Worm (Caenorhabditis elegans) whole organism, L2 larva: Measurements from ENCODE around the gene cyn-11.
A peak's percentile ranks its signal among the peaks of the same experiment; 100 is the strongest.

Source experiments
- C34F6.9 ChIP-seq: fragments of 150-350 bp; optimal IDR thresholded peaks from 2 replicates; lab custom pipeline; 2014; ENCODE audit warnings: missing biosample characterization, missing genetic modification characterization
- ZK546.5 ChIP-seq: sonication (generic microtip); optimal IDR thresholded peaks from 2 replicates; lab custom pipeline; 2017; ENCODE audit warnings: missing biosample characterization, missing genetic modification characterization
- alr-1 ChIP-seq: fragments of 150-350 bp; optimal IDR thresholded peaks from 2 replicates; lab custom pipeline; 2014; ENCODE audit warnings: missing biosample characterization, missing genetic modification characterization
- aly-2 ChIP-seq: fragments of 150-350 bp; optimal IDR thresholded peaks from 2 replicates; lab custom pipeline; 2014; ENCODE audit warnings: missing biosample characterization, missing genetic modification characterization
- blmp-1 ChIP-seq: sonication (generic microtip); optimal IDR thresholded peaks from 2 replicates; lab custom pipeline; 2017; ENCODE audit warnings: missing genetic modification characterization, mild to moderate bottlenecking, missing compliant biosample characterization, antibody characterized with exemption, moderate library complexity; ENCODE audit not compliant: insufficient read depth
- ceh-16 ChIP-seq: fragments of 150-350 bp; optimal IDR thresholded peaks from 2 replicates; lab custom pipeline; 2014; ENCODE audit warnings: missing biosample characterization, missing genetic modification characterization
- ceh-82 ChIP-seq: fragments of 150-350 bp; optimal IDR thresholded peaks from 2 replicates; lab custom pipeline; 2014; ENCODE audit warnings: missing biosample characterization, missing genetic modification characterization
- fos-1 ChIP-seq: fragments of 150-350 bp; optimal IDR thresholded peaks from 2 replicates; lab custom pipeline; 2014; ENCODE audit warnings: missing biosample characterization, missing genetic modification characterization
- lin-11 ChIP-seq: fragments of 150-350 bp; sonication (generic microtip); optimal IDR thresholded peaks from 2 replicates; lab custom pipeline; 2014; ENCODE audit warnings: missing biosample characterization, missing genetic modification characterization, inconsistent platforms, mixed read lengths
- lsy-2 ChIP-seq, 2 experiments: fragments of 150-350 bp in 1 of 2; sonication (generic microtip) in 1 of 2; optimal IDR thresholded peaks; 2 replicates each; lab custom pipeline; 2014 to 2017; ENCODE audit warnings: missing biosample characterization in 2 of 2, missing genetic modification characterization in 2 of 2
- mbf-1 ChIP-seq: sonication (generic microtip); optimal IDR thresholded peaks from 2 replicates; lab custom pipeline; 2017; ENCODE audit warnings: missing biosample characterization, missing genetic modification characterization
- nhr-10 ChIP-seq: sonication (generic microtip); optimal IDR thresholded peaks from 2 replicates; lab custom pipeline; 2017; ENCODE audit warnings: missing biosample characterization, missing genetic modification characterization
- nhr-21 ChIP-seq: fragments of 150-350 bp; optimal IDR thresholded peaks from 2 replicates; lab custom pipeline; 2014; ENCODE audit warnings: missing biosample characterization, missing genetic modification characterization
- nhr-23 ChIP-seq: fragments of 150-350 bp; optimal IDR thresholded peaks from 2 replicates; lab custom pipeline; 2014; ENCODE audit warnings: missing biosample characterization, missing genetic modification reagents, missing genetic modification characterization
- nhr-237 ChIP-seq: fragments of 150-350 bp; optimal IDR thresholded peaks from 2 replicates; lab custom pipeline; 2014; ENCODE audit warnings: missing biosample characterization, missing genetic modification characterization
- nhr-25 ChIP-seq: fragments of 150-350 bp; sonication (generic microtip); optimal IDR thresholded peaks from 3 replicates; lab custom pipeline; 2014; ENCODE audit warnings: missing biosample characterization, missing genetic modification characterization
- nhr-77 ChIP-seq: fragments of 150-350 bp; optimal IDR thresholded peaks from 2 replicates; lab custom pipeline; 2014; ENCODE audit warnings: missing biosample characterization, missing genetic modification characterization
- peb-1 ChIP-seq: fragments of 150-350 bp; optimal IDR thresholded peaks from 2 replicates; lab custom pipeline; 2014; ENCODE audit warnings: missing biosample characterization, missing genetic modification characterization
- sem-4 ChIP-seq: fragments of 150-350 bp; optimal IDR thresholded peaks from 2 replicates; lab custom pipeline; 2014; ENCODE audit warnings: missing biosample characterization, missing genetic modification reagents, missing genetic modification characterization
- sma-3 ChIP-seq: sonication (generic microtip); optimal IDR thresholded peaks from 2 replicates; lab custom pipeline; 2016; ENCODE audit warnings: missing genetic modification reagents, missing genetic modification characterization, missing compliant biosample characterization
- sma-9 ChIP-seq, 2 experiments: fragments of 150-350 bp in 1 of 2; sonication (generic microtip) in 1 of 2; optimal IDR thresholded peaks; 2 replicates each; lab custom pipeline; 2014 to 2016; ENCODE audit warnings: missing genetic modification characterization in 2 of 2, mild to moderate bottlenecking in 1 of 2, missing biosample characterization in 1 of 2, missing compliant biosample characterization in 1 of 2, missing genetic modification reagents in 1 of 2, moderate library complexity in 1 of 2
- snpc-4 ChIP-seq: fragments of 150-350 bp; optimal IDR thresholded peaks from 2 replicates; lab custom pipeline; 2014; ENCODE audit warnings: missing biosample characterization, missing genetic modification characterization
- unc-39 ChIP-seq: fragments of 150-350 bp; optimal IDR thresholded peaks from 2 replicates; lab custom pipeline; 2014; ENCODE audit warnings: missing biosample characterization, missing genetic modification characterization
- unc-55 ChIP-seq: fragments of 150-350 bp; sonication (generic microtip); optimal IDR thresholded peaks from 3 replicates; lab custom pipeline; 2014; ENCODE audit warnings: missing biosample characterization, missing genetic modification reagents, missing genetic modification characterization
- unc-62 ChIP-seq: fragments of 150-350 bp; optimal IDR thresholded peaks from 2 replicates; lab custom pipeline; 2014; ENCODE audit warnings: missing biosample characterization, missing genetic modification reagents, missing genetic modification characterization
- ztf-1 ChIP-seq: fragments of 200-800 bp; sonication (Bioruptor generic); conservative IDR thresholded peaks from 2 replicates; pipeline ENCODE4 v1.3.6; 2022; ENCODE audit warnings: missing genetic modification characterization, missing compliant biosample characterization
- ztf-11 ChIP-seq: sonication (generic microtip); optimal IDR thresholded peaks from 2 replicates; lab custom pipeline; 2017; ENCODE audit warnings: missing biosample characterization, missing genetic modification characterization
- ztf-4 ChIP-seq: fragments of 150-350 bp; optimal IDR thresholded peaks from 2 replicates; lab custom pipeline; 2014; ENCODE audit warnings: missing biosample characterization, missing genetic modification characterization

Gene cyn-11

DNA sequence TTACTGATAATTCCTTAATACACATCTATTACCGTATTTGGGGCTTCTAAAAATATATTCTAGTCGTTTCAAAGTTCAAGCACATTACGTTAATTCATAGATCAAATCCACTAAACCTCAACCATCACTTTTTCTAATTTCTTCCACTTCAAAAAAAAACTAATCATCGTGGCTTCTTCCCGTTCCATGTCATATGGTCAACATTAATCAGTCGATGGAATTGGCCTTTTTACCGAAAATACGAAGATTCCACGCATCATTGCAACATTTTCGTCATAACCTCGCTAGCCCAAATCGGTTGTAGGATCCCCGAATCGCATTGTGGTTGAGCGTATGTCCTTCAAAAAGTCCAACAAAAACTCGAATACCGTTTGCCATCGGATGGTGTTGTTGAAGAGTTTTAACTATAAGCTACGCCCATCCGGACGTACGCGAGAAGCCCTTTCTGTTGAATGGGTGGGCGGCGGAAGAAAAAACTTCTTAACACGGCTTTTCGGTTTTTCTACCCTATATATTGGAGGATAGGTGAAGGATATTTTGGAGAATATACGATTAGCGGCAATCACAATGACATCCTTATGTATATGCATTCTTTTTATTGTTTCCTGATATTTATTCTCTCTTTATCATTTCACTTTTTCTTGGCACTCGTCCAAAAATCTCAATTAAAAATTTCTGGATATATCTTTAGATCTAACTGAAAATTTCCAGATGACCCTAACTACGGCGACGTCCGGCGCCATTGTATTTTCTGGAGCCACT lies 16.4 kb upstream of the cyn-11 start, which contains the start of gene rol-6:
TSS of gene rol-6 (plus strand) at position 712 of the 762 bp plus-strand sequence.
- TF ChIP-seq nhr-21 (peak; percentile 10), lsy-2 (tag; optimal IDR thresholded peaks at IDR 0.05; lab: Kevin White, UChicago) (no peak)
- TF ChIP-seq, all 48 proteins: peak for 1

DNA sequence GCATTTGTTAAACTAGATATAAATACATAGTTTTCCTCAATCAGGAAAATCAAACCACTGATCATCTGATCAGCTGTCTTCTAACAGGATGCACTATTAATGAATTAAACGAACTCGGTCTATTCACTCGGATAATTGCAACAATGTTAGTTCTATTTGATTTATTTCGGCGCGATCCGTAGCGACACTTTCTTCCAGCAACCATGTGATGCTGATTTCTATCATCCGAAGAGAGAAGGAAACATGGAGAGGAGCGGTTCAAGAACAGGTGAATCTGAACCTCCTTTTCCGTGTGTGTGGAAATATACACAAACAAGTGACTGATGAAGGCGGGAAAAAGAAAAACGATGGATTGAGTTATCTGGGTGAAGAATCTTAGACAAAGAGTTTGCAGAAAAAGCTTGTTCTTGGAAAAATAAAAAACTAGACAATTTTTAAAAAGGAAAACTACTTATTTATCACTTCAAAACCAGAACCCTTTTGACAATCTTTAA lies 15.7 kb upstream of the cyn-11 start:
- TF ChIP-seq unc-55 (GFP tag; lab: Kevin White, UChicago) (no peak), nhr-21 (peak; percentile 65)
- TF ChIP-seq, all 48 proteins: peak for 1

DNA sequence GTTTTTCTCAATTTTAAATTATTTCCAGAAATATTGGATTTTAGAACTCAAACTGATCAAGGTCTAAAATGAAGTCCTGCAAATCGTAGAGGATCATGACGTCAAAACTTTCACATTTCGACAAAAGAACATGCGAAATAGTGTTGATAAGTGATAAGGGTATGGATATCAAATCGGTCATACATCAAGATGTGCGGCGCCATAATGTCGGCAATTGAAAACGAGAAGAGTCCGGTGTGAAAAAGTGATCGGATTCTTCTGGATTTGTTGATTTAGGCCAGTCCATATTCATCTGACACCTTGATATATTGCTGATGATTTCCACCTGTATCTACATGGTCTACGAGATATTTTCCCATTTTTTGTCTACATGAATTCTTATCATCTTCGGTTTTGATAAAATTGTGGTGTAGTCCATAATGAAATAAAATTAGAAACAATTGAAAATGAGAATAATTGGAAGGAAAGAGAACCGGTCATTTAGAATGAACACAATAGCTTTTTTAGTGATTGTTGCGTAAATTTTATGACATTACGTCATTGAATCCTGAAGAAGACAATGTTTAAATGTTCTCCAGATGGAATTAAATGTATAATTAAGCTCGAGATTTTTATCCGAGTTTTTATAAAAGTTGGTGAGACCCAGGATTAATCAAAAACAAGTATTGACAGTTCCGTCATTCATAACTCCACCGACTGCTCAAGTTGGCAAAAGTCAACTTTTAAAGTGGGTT lies 15.0 kb upstream of the cyn-11 start:
- no peak for TF ChIP-seq nhr-77 (tag; lab: Kevin White, UChicago)
- TF ChIP-seq nhr-21, result peak; percentile 65

DNA sequence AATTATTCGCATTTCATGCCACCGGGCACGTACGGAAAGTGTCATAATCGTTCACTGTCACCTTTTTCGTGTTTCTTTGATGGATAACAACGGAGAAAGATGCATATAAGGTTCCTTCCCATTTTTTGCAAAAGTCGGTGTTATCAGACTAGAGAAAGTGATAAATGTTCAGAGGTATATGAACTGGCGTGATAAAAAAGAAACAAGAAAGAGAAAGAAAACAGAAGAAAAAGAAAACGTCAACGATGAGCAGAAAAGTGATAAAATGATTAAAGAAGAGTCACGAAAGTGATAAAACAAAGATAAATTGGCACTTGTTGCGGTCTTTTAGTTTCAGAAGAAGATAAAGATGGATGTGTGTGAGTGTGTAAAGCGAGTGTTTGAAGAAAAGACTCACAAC lies 14.2 kb upstream of the cyn-11 start:
- TF ChIP-seq ztf-4 (tag; lab: Kevin White, UChicago), result no peak
- peak; percentile 7 for TF ChIP-seq C34F6.9 (tag; lab: Kevin White, UChicago)
- peak; percentile 17 for TF ChIP-seq fos-1 (tag; lab: Kevin White, UChicago)
- no peak for TF ChIP-seq sma-3 (GFP tag; lab: Kevin White, UChicago)
- TF ChIP-seq blmp-1 (tag; lab: Kevin White, UChicago), result peak; percentile 88
- TF ChIP-seq nhr-77 (tag; lab: Kevin White, UChicago), result no peak
- no peak for TF ChIP-seq unc-39
- TF ChIP-seq sma-9 (GFP tag; optimal IDR thresholded peaks at IDR 0.05; lab: Kevin White, UChicago), result peak; percentile 28
- TF ChIP-seq sma-9 (tag; optimal IDR thresholded peaks at IDR 0.05; lab: Kevin White, UChicago), result no peak
- peak; percentile 19 for TF ChIP-seq nhr-21
- no peak for TF ChIP-seq nhr-10 (tag; lab: Kevin White, UChicago)

DNA sequence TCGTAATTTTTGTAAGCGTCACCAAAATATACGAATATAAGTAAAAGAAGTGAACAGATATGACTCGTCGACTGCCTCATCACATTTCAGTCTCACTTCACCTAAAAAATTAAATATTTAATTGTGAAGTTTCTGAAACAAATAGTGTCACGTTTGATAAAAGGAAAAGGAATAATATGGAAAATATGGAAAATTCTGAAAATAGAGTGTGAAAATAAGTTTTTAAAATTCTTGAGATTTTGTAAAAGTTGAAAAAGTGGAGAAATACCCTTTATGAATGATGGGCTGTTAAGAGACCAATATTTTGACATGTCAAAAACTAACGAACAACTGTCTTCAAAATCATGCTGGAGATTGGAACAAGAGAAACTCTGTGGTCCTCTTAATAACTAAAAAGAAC lies 10.6 kb upstream of the cyn-11 start, which contains the start of gene T01B7.9:
TSS of gene T01B7.9 (minus strand) at position 101 of the 400 bp plus-strand sequence.
- TF ChIP-seq lin-11 (tag; lab: Kevin White, UChicago), result no peak
- no peak for TF ChIP-seq mbf-1 (tag; lab: Kevin White, UChicago)
- TF ChIP-seq nhr-23 (tag; lab: Kevin White, UChicago), result no peak
- no peak for TF ChIP-seq lsy-2 (tag; optimal IDR thresholded peaks at IDR 0.05; lab: Kevin White, UChicago)
- no peak for TF ChIP-seq ztf-1 (GFP tag; lab: Robert Waterston, UW)
- no peak for TF ChIP-seq unc-39
- no peak for TF ChIP-seq aly-2 (tag; lab: Kevin White, UChicago)
- no peak for TF ChIP-seq peb-1

DNA sequence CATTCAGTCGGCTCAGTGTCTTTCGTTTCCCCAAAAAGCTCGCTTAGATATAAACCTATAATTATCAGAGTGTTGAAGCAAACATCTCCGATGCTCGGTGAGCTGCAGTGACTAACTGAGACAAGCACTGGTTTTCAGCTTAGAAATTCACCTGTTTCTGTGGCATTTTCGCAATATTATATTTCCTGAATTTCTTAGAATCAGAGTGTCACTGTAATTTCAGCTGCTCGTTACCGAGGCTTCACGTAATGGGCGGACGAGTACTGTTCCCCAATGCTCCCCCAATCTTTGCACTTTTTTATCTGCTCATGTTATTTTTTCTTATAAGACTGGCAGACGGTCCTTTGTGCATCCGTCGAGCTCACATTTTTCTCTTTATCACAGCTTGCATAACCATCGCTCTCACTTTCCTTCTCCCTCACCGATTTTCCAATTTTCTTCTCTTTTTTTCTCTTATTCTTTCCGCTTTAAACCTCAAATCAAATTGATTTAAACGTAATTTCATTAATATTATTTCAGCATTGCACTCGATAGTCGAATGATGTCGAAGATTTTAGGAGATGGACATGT lies 6.0 kb upstream of the cyn-11 start, which contains the start of gene trcs-2:
TSS of gene trcs-2 (plus strand) at position 520 of the 570 bp plus-strand sequence.
- no peak for TF ChIP-seq ceh-82 (tag; lab: Kevin White, UChicago)
- no peak for TF ChIP-seq unc-55 (GFP tag; lab: Kevin White, UChicago)
- TF ChIP-seq nhr-25 (tag; lab: Kevin White, UChicago), result no peak
- TF ChIP-seq nhr-237 (tag; lab: Kevin White, UChicago), result no peak
- no peak for TF ChIP-seq ZK546.5 (tag; lab: Kevin White, UChicago)
- TF ChIP-seq, all 48 proteins: peak for 0

DNA sequence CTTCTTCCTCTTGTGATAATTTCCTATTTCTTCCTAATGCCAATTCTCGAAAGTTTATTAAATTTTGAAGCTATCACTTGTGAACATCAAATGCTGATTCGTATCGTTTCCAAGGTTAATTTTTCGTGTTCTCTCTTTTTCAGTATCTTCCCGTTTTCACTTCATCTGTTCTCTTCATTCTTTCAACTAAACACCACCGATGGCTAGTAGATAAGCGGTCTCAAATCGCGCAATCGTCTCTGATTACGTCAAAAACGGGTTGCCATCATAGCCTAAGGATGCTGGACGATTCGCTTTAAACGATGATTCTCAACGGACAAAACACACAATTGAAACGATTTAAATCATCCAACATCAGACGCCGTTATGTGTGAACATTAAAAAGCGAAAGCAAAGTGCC lies 1.5 kb upstream of the cyn-11 start:
- no peak for TF ChIP-seq ztf-11 (tag; lab: Kevin White, UChicago)
- no peak for TF ChIP-seq ceh-16 (tag; lab: Kevin White, UChicago)
- no peak for TF ChIP-seq alr-1 (tag; lab: Kevin White, UChicago)
- TF ChIP-seq nhr-21, result peak; percentile 28
- TF ChIP-seq ztf-4 (tag; lab: Kevin White, UChicago), result no peak
- no peak for TF ChIP-seq nhr-23 (tag; lab: Kevin White, UChicago)
- TF ChIP-seq sma-9 (GFP tag; optimal IDR thresholded peaks at IDR 0.05; lab: Kevin White, UChicago), result peak; percentile 35
- no peak for TF ChIP-seq sma-9 (tag; optimal IDR thresholded peaks at IDR 0.05; lab: Kevin White, UChicago)
- TF ChIP-seq nhr-237 (tag; lab: Kevin White, UChicago), result no peak
- TF ChIP-seq nhr-77 (tag; lab: Kevin White, UChicago), result no peak
- peak; percentile 96 for TF ChIP-seq blmp-1 (tag; lab: Kevin White, UChicago)
- TF ChIP-seq C34F6.9 (tag; lab: Kevin White, UChicago), result no peak
- peak; percentile 51 for TF ChIP-seq nhr-25 (tag; lab: Kevin White, UChicago)
- no peak for TF ChIP-seq unc-55 (GFP tag; lab: Kevin White, UChicago)
- TF ChIP-seq sem-4 (tag; lab: Kevin White, UChicago), result peak; percentile 46
- TF ChIP-seq snpc-4 (tag; lab: Kevin White, UChicago), result no peak
- TF ChIP-seq unc-62 (GFP tag; lab: Kevin White, UChicago), result no peak
